Worm (Caenorhabditis elegans) whole organism, L2 larva: Measurements from ENCODE around the gene R10E8.8.
"Not testable (repeated sequence)": the region's sequence is repeated elsewhere in the genome, so short reads cannot be mapped to it uniquely, and the experiment has no call there.

Experiments
- C34F6.9 ChIP-seq: fragments of 150-350 bp; optimal IDR thresholded peaks from 2 replicates; lab custom pipeline; 2014; ENCODE audit warnings: missing biosample characterization, missing genetic modification characterization
- F13H6.1 ChIP-seq: sonication (generic microtip); optimal IDR thresholded peaks from 2 replicates; lab custom pipeline; 2016; ENCODE audit warnings: missing genetic modification characterization, missing compliant biosample characterization
- R02D3.7 ChIP-seq: fragments of 150-350 bp; optimal IDR thresholded peaks from 2 replicates; lab custom pipeline; 2014; ENCODE audit warnings: missing biosample characterization, missing genetic modification characterization
- Y55F3AM.14 ChIP-seq: fragments of 200-800 bp; sonication (Bioruptor generic); optimal IDR thresholded peaks from 2 replicates; lab custom pipeline; 2018; ENCODE audit warnings: mild to moderate bottlenecking, missing genetic modification characterization, missing compliant biosample characterization
- ZK546.5 ChIP-seq: sonication (generic microtip); optimal IDR thresholded peaks from 2 replicates; lab custom pipeline; 2017; ENCODE audit warnings: missing biosample characterization, missing genetic modification characterization
- alr-1 ChIP-seq: fragments of 150-350 bp; optimal IDR thresholded peaks from 2 replicates; lab custom pipeline; 2014; ENCODE audit warnings: missing biosample characterization, missing genetic modification characterization
- ama-1 ChIP-seq: fragments of 150-350 bp; optimal IDR thresholded peaks from 2 replicates; lab custom pipeline; 2018; ENCODE audit warnings: inconsistent platforms
- blmp-1 ChIP-seq: sonication (generic microtip); optimal IDR thresholded peaks from 2 replicates; lab custom pipeline; 2017; ENCODE audit warnings: missing genetic modification characterization, mild to moderate bottlenecking, missing compliant biosample characterization, antibody characterized with exemption, moderate library complexity; ENCODE audit not compliant: insufficient read depth
- ceh-16 ChIP-seq: fragments of 150-350 bp; optimal IDR thresholded peaks from 2 replicates; lab custom pipeline; 2014; ENCODE audit warnings: missing biosample characterization, missing genetic modification characterization
- ceh-82 ChIP-seq: fragments of 150-350 bp; optimal IDR thresholded peaks from 2 replicates; lab custom pipeline; 2014; ENCODE audit warnings: missing biosample characterization, missing genetic modification characterization
- crh-2 ChIP-seq: sonication (generic microtip); optimal IDR thresholded peaks from 2 replicates; lab custom pipeline; 2017; ENCODE audit warnings: missing biosample characterization, missing genetic modification characterization
- egl-27 ChIP-seq: sonication (generic microtip); optimal IDR thresholded peaks from 3 replicates; lab custom pipeline; 2017; ENCODE audit warnings: missing biosample characterization, missing genetic modification reagents, missing genetic modification characterization
- elt-1 ChIP-seq: fragments of 150-350 bp; optimal IDR thresholded peaks from 2 replicates; lab custom pipeline; 2014; ENCODE audit warnings: missing biosample characterization, missing genetic modification characterization
- elt-3 ChIP-seq: sonication (generic microtip); optimal IDR thresholded peaks from 2 replicates; lab custom pipeline; 2017; ENCODE audit warnings: missing biosample characterization, missing genetic modification characterization
- fos-1 ChIP-seq: fragments of 150-350 bp; optimal IDR thresholded peaks from 2 replicates; lab custom pipeline; 2014; ENCODE audit warnings: missing biosample characterization, missing genetic modification characterization
- gmeb-1 ChIP-seq: fragments of 150-350 bp; optimal IDR thresholded peaks from 2 replicates; lab custom pipeline; 2014; ENCODE audit warnings: missing biosample characterization, missing genetic modification characterization
- lin-11 ChIP-seq: fragments of 150-350 bp; sonication (generic microtip); optimal IDR thresholded peaks from 2 replicates; lab custom pipeline; 2014; ENCODE audit warnings: missing biosample characterization, missing genetic modification characterization, inconsistent platforms, mixed read lengths
- lin-13 ChIP-seq: fragments of 150-350 bp; optimal IDR thresholded peaks from 2 replicates; lab custom pipeline; 2014; ENCODE audit warnings: missing biosample characterization, missing genetic modification reagents, missing genetic modification characterization
- mab-5 ChIP-seq: fragments of 150-350 bp; optimal IDR thresholded peaks from 2 replicates; lab custom pipeline; 2014; ENCODE audit warnings: missing biosample characterization, missing genetic modification characterization
- nhr-10 ChIP-seq: sonication (generic microtip); optimal IDR thresholded peaks from 2 replicates; lab custom pipeline; 2017; ENCODE audit warnings: missing biosample characterization, missing genetic modification characterization
- nhr-11 ChIP-seq: fragments of 150-350 bp; optimal IDR thresholded peaks from 2 replicates; lab custom pipeline; 2014; ENCODE audit warnings: missing biosample characterization, missing genetic modification characterization
- nhr-12 ChIP-seq: fragments of 150-350 bp; optimal IDR thresholded peaks from 2 replicates; lab custom pipeline; 2014; ENCODE audit warnings: missing biosample characterization, missing genetic modification characterization
- nhr-129 ChIP-seq: fragments of 150-350 bp; optimal IDR thresholded peaks from 2 replicates; lab custom pipeline; 2014; ENCODE audit warnings: missing biosample characterization, missing genetic modification characterization
- nhr-21 ChIP-seq: fragments of 150-350 bp; optimal IDR thresholded peaks from 2 replicates; lab custom pipeline; 2014; ENCODE audit warnings: missing biosample characterization, missing genetic modification characterization
- nhr-23 ChIP-seq: fragments of 150-350 bp; optimal IDR thresholded peaks from 2 replicates; lab custom pipeline; 2014; ENCODE audit warnings: missing biosample characterization, missing genetic modification reagents, missing genetic modification characterization
- nhr-6 ChIP-seq: fragments of 150-350 bp; optimal IDR thresholded peaks from 2 replicates; lab custom pipeline; 2014; ENCODE audit warnings: missing biosample characterization, missing genetic modification characterization
- nhr-77 ChIP-seq: fragments of 150-350 bp; optimal IDR thresholded peaks from 2 replicates; lab custom pipeline; 2014; ENCODE audit warnings: missing biosample characterization, missing genetic modification characterization
- peb-1 ChIP-seq: fragments of 150-350 bp; optimal IDR thresholded peaks from 2 replicates; lab custom pipeline; 2014; ENCODE audit warnings: missing biosample characterization, missing genetic modification characterization
- skn-1 ChIP-seq: sonication (generic microtip); optimal IDR thresholded peaks from 2 replicates; lab custom pipeline; 2017; ENCODE audit warnings: missing biosample characterization, missing genetic modification characterization
- sma-9 ChIP-seq, 2 experiments: fragments of 150-350 bp in 1 of 2; sonication (generic microtip) in 1 of 2; optimal IDR thresholded peaks; 2 replicates each; lab custom pipeline; 2014 to 2016; ENCODE audit warnings: missing genetic modification characterization in 2 of 2, mild to moderate bottlenecking in 1 of 2, missing biosample characterization in 1 of 2, missing compliant biosample characterization in 1 of 2, missing genetic modification reagents in 1 of 2, moderate library complexity in 1 of 2
- unc-55 ChIP-seq: fragments of 150-350 bp; sonication (generic microtip); optimal IDR thresholded peaks from 3 replicates; lab custom pipeline; 2014; ENCODE audit warnings: missing biosample characterization, missing genetic modification reagents, missing genetic modification characterization
- unc-62 ChIP-seq: fragments of 150-350 bp; optimal IDR thresholded peaks from 2 replicates; lab custom pipeline; 2014; ENCODE audit warnings: missing biosample characterization, missing genetic modification reagents, missing genetic modification characterization
- zag-1 ChIP-seq: fragments of 150-350 bp; optimal IDR thresholded peaks from 2 replicates; lab custom pipeline; 2014; ENCODE audit warnings: missing biosample characterization, missing genetic modification characterization
- ztf-1 ChIP-seq: fragments of 200-800 bp; sonication (Bioruptor generic); conservative IDR thresholded peaks from 2 replicates; pipeline ENCODE4 v1.3.6; 2022; ENCODE audit warnings: missing genetic modification characterization, missing compliant biosample characterization
- ztf-11 ChIP-seq: sonication (generic microtip); optimal IDR thresholded peaks from 2 replicates; lab custom pipeline; 2017; ENCODE audit warnings: missing biosample characterization, missing genetic modification characterization

Gene R10E8.8

DNA sequence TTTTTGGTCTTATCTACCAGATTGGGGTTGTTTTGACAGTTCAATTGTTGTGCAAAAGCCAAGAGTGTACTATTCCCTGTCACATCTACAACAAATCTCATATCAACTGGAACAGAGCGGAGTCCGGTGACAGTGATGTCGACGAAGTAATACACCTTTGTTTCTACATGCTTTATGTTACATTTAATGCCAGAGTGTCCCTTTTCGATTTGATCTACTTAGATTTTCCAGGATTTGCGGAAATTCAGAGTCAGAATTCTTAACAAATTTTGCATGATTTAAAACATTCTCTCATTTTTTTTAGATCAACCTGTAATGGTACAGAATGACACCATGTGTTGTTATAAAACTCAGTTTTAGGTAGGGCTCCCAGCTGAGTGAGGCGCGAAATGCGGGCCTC lies 25.3 kb downstream of the R10E8.8 start, which contains the start of gene F16H6.8:
Gene F16H6.8 (minus strand): TSS at position 101 of the 400 bp plus-strand sequence.
- TF ChIP-seq elt-3, zag-1, nhr-12 (tag; lab: Kevin White, UChicago): not testable (repeated sequence)

DNA sequence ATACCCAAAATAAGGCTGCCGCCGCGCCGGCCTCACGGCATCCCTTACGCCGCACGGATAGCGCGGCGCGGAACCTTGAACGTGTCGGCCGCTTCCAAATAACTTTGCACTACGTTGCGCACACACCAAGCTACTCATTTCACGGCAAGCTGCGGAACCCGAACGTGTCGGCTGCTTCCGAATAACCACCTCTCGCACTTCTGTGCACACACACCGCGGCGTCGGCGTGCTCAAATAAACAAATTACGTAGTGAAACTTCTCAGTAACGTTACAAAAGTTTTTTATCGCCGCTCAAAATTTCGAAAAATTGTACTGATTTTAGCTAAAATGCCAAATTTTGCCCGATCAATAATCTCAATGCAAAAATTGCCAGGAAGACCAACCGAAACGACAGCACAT lies 28.6 kb downstream of the R10E8.8 start:
- TF ChIP-seq R02D3.7 (tag; lab: Kevin White, UChicago) (no peak), fos-1 (no peak), ztf-11 (tag; lab: Kevin White, UChicago) (no peak), C34F6.9 (tag; lab: Kevin White, UChicago) (no peak), nhr-10 (tag; lab: Kevin White, UChicago) (no peak), nhr-23 (tag; lab: Kevin White, UChicago) (no peak), ceh-16 (tag; lab: Kevin White, UChicago) (no peak), lin-13 (no peak), peb-1 (tag; lab: Kevin White, UChicago) (no peak)

DNA sequence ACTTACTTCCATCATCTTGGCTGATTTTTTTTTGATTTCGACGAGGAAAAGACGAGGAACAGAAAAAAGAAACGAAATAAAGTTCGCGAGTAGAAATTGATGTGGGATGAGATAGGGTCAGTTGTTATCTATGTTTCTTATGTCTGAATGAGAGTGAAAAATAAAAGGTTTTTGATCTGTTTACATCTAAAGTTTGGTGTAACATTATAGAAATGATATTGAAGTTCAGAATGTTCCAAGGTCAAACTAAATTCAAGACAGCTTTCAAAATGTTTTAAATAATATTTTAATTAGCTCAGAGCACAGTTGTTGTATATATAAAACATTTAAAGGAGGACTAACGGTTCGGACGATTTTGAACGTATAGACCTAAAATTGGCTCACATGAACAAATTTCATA lies 32.4 kb downstream of the R10E8.8 start, which contains the start of gene F16H6.7:
Gene F16H6.7 (minus strand): TSS at position 101 of the 400 bp plus-strand sequence.
- no peak for TF ChIP-seq ama-1 (lab: Kevin White, UChicago)
- TF ChIP-seq fos-1 = no peak
- no peak for TF ChIP-seq ceh-16 (tag; lab: Kevin White, UChicago)
- TF ChIP-seq C34F6.9 (tag; lab: Kevin White, UChicago) = no peak
- TF ChIP-seq elt-3 (tag; lab: Kevin White, UChicago) = no peak
- TF ChIP-seq F13H6.1 = no peak
- no peak for TF ChIP-seq alr-1 (tag; lab: Kevin White, UChicago)
- TF ChIP-seq lin-11 (tag; lab: Kevin White, UChicago) = no peak
- no peak for TF ChIP-seq blmp-1 (tag; lab: Kevin White, UChicago)
- no peak for TF ChIP-seq egl-27 (tag; lab: Kevin White, UChicago)
- TF ChIP-seq mab-5 (tag; lab: Kevin White, UChicago) = no peak
- no peak for TF ChIP-seq ztf-1 (GFP tag; lab: Robert Waterston, UW)
- TF ChIP-seq unc-62 (GFP tag; lab: Kevin White, UChicago) = no peak
- no peak for TF ChIP-seq skn-1 (tag; lab: Kevin White, UChicago)
- no peak for TF ChIP-seq nhr-11 (tag; lab: Kevin White, UChicago)
- TF ChIP-seq nhr-77 (tag; lab: Kevin White, UChicago) = no peak
- TF ChIP-seq elt-1 (tag; lab: Kevin White, UChicago) = no peak
- no peak for TF ChIP-seq gmeb-1 (tag; lab: Kevin White, UChicago)
- TF ChIP-seq ZK546.5 = no peak

DNA sequence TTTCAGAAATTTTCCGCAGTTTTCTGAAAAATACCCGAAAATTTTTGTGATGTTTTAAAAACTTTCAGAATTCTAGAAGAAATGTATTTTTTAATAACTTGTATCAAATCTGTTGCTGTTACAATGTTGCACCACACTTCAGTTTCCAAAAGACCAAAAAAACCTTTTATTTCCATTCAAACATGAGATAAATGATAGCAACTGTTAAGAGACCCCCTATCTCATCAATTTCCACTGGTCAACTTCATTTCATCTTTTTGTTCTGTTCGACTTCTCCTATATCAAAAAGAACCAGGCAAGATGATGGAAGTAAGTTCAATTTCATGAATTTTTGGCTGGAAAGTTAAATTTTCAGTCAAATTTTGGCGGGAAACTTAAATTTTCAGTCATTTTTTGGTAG lies 43.0 kb downstream of the R10E8.8 start, which contains the start of gene F16H6.4:
Gene F16H6.4 (plus strand): TSS at position 301 of the 400 bp plus-strand sequence.
- TF ChIP-seq nhr-10 (tag; lab: Kevin White, UChicago) (no peak), crh-2 (tag; lab: Kevin White, UChicago) (no peak), nhr-21 (tag; lab: Kevin White, UChicago) (no peak), ama-1 (lab: Kevin White, UChicago) (no peak), nhr-77 (tag; lab: Kevin White, UChicago) (no peak), egl-27 (tag; lab: Kevin White, UChicago) (no peak), nhr-12 (tag; lab: Kevin White, UChicago) (no peak)

DNA sequence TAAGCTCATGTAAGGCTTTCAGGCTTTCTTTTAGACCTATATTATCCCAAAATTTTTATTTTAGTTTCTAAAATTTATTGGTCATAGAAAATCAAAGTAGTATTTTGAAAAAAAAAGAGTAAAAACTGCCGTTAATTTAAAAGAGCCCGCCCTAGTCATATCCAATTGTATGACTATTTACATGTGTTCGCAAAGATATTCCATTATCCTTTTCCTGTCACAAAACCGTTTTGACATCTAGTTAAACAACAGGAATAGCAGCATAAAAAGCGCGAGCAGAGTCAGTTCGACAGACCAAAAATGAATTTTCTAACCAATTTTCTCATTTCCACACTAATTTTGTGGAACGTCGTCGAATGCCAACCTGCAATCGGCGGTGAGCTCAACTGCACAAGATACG lies 46.5 kb downstream of the R10E8.8 start, which contains the start of gene F16H6.3:
Gene F16H6.3 (plus strand): TSS at position 301 of the 400 bp plus-strand sequence.
- TF ChIP-seq nhr-129 (no peak), ceh-82 (tag; lab: Kevin White, UChicago) (no peak), ama-1 (lab: Kevin White, UChicago) (no peak), unc-55 (GFP tag; lab: Kevin White, UChicago) (no peak), nhr-6 (no peak), alr-1 (tag; lab: Kevin White, UChicago) (no peak)

DNA sequence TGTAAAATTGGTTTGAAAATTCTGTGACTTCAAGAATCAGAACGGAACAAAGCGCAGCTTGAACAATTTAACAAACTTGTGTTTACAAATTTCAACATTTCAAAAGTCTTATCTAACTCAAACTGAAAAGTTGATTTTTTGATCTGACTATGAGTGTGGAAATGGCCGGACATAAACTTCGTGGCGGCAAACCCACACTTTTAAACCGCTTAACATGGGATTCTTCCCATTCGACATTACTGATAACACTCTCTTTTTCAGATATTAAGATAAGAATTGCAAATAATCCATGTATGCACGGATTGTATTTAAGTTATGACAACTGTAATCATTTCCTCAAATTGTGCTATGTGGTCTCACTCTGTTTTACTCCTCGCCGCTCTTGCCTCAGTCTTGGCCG lies 50.3 kb downstream of the R10E8.8 start, which contains the start of gene clec-42:
Gene clec-42 (plus strand): TSS at position 285 of the 400 bp plus-strand sequence.
- no peak for TF ChIP-seq unc-55 (GFP tag; lab: Kevin White, UChicago)
- no peak for TF ChIP-seq zag-1 (tag; lab: Kevin White, UChicago)
- TF ChIP-seq ztf-11 (tag; lab: Kevin White, UChicago) = no peak
- TF ChIP-seq ceh-16 (tag; lab: Kevin White, UChicago) = no peak
- TF ChIP-seq lin-11 (tag; lab: Kevin White, UChicago) = no peak
- no peak for TF ChIP-seq nhr-129
- no peak for TF ChIP-seq gmeb-1 (tag; lab: Kevin White, UChicago)
- no peak for TF ChIP-seq ama-1 (lab: Kevin White, UChicago)
- no peak for TF ChIP-seq sma-9 (GFP tag; optimal IDR thresholded peaks at IDR 0.05; lab: Kevin White, UChicago)
- TF ChIP-seq sma-9 (tag; optimal IDR thresholded peaks at IDR 0.05; lab: Kevin White, UChicago) = no peak
- no peak for TF ChIP-seq ceh-82 (tag; lab: Kevin White, UChicago)
- TF ChIP-seq Y55F3AM.14 (GFP tag; lab: Kevin White, UChicago) = no peak
